ENCODE assay signal across 1 fruit fly cellular context in genomic region chrX:10857376-10857775, dm6.
TF ChIP-seq lines count a peak whose summit lies in the region.

Gene sofe (minus strand): TSS chrX:10857413.
Gene CG2186 (plus strand): TSS chrX:10857655.

TF ChIP-seq in whole organism, embryonic, 481 proteins besides CTCF, POLR2A, EP300 and RAD21 (continued from another document and continues in another):
- TF ChIP-seq Neu2 (GFP tag; optimal IDR thresholded peaks at IDR 0.05; lab: Kevin White, UChicago; ENCODE audit: borderline replicate concordance) (no peak), HLH54F (GFP tag; optimal IDR thresholded peaks at IDR 0.05; lab: Kevin White, UChicago) (peak; percentile 54), Awh (GFP tag; IDR thresholded peaks at IDR 0.05; lab: Robert Waterston, UW) (no peak), CG13287 (GFP tag; IDR thresholded peaks at IDR 0.05; lab: Robert Waterston, UW; ENCODE audit: partially characterized antibody) (peak; percentile 91), Dbx (GFP tag; IDR thresholded peaks at IDR 0.05; lab: Robert Waterston, UW) (peak; percentile 57; the same call in 1 of the 3 replicates), sc (optimal IDR thresholded peaks at IDR 0.05; lab: Kevin White, UChicago) (no peak), sc (GFP tag; optimal IDR thresholded peaks at IDR 0.05; lab: Kevin White, UChicago) (no peak), CG12942 (GFP tag; optimal IDR thresholded peaks at IDR 0.05; lab: Kevin White, UChicago) (peak; percentile 53), Dek (tag; optimal IDR thresholded peaks at IDR 0.05; lab: Kevin White, UChicago) (no peak), trh (GFP tag; optimal IDR thresholded peaks at IDR 0.05; lab: Kevin White, UChicago) (no peak), Hey (tag; optimal IDR thresholded peaks at IDR 0.05; lab: Kevin White, UChicago) (no peak), jing (GFP tag; optimal IDR thresholded peaks at IDR 0.05; lab: Kevin White, UChicago) (no peak), btn (GFP tag; optimal IDR thresholded peaks at IDR 0.05; lab: Kevin White, UChicago) (no peak), sima (GFP tag; optimal IDR thresholded peaks at IDR 0.05; lab: Kevin White, UChicago) (no peak), onecut (GFP tag; IDR thresholded peaks at IDR 0.05; lab: Robert Waterston, UW) (no peak), pan (optimal IDR thresholded peaks at IDR 0.05; lab: Kevin White, UChicago) (no peak), pan (GFP tag; optimal IDR thresholded peaks at IDR 0.05 in 1 of 2, IDR thresholded peaks at IDR 0.05 in 1 of 2) (peak in 1 of 2 experiments; percentile 50), Bdp1 (GFP tag; optimal IDR thresholded peaks at IDR 0.05; lab: Kevin White, UChicago) (peak; percentile 29), CG15011 (GFP tag; optimal IDR thresholded peaks at IDR 0.05; lab: Kevin White, UChicago) (no peak), CG3838 (GFP tag; optimal IDR thresholded peaks at IDR 0.05; lab: Kevin White, UChicago) (no peak), CG3065 (GFP tag; optimal IDR thresholded peaks at IDR 0.05; lab: Kevin White, UChicago) (no peak), fd64A (GFP tag; optimal IDR thresholded peaks at IDR 0.05; lab: Kevin White, UChicago) (no peak), CG11504 (tag; optimal IDR thresholded peaks at IDR 0.05; lab: Kevin White, UChicago) (peak; percentile 86), Blimp-1 (GFP tag; optimal IDR thresholded peaks at IDR 0.05; lab: Kevin White, UChicago) (no peak), tna (GFP tag; IDR thresholded peaks at IDR 0.05; lab: Robert Waterston, UW; ENCODE audit: partially characterized antibody) (peak; percentile 70), CG2129 (GFP tag; IDR thresholded peaks at IDR 0.05; lab: Robert Waterston, UW; ENCODE audit: partially characterized antibody) (peak; percentile 84), Hsf (GFP tag; optimal IDR thresholded peaks at IDR 0.05; lab: Kevin White, UChicago) (peak; percentile 56), BtbVII (GFP tag; optimal IDR thresholded peaks at IDR 0.05; lab: Kevin White, UChicago) (no peak), wek (GFP tag; optimal IDR thresholded peaks at IDR 0.05; lab: Kevin White, UChicago) (no peak), pros (GFP tag; optimal IDR thresholded peaks at IDR 0.05; lab: Kevin White, UChicago) (no peak), D19B (GFP tag; optimal IDR thresholded peaks at IDR 0.05; lab: Kevin White, UChicago) (no peak), tx (GFP tag; optimal IDR thresholded peaks at IDR 0.05; lab: Kevin White, UChicago) (peak; percentile 14), CG14050 (GFP tag; IDR thresholded peaks at IDR 0.05; lab: Robert Waterston, UW) (no peak), gro (GFP tag; optimal IDR thresholded peaks at IDR 0.05; lab: Kevin White, UChicago) (peak; percentile 46), CG5953 (GFP tag; IDR thresholded peaks at IDR 0.05; lab: Robert Waterston, UW) (no peak), fu2 (GFP tag; optimal IDR thresholded peaks at IDR 0.05; lab: Kevin White, UChicago) (peak; percentile 28), Hr78 (GFP tag; optimal IDR thresholded peaks at IDR 0.05; lab: Kevin White, UChicago) (no peak), CG6254 (GFP tag; optimal IDR thresholded peaks at IDR 0.05; lab: Kevin White, UChicago) (no peak), CG6683 (GFP tag; optimal IDR thresholded peaks at IDR 0.05; lab: Kevin White, UChicago) (no peak), CG12219 (GFP tag; optimal IDR thresholded peaks at IDR 0.05; lab: Kevin White, UChicago) (no peak), CG9437 (GFP tag; optimal IDR thresholded peaks at IDR 0.05; lab: Kevin White, UChicago) (no peak), CG33557 (GFP tag; optimal IDR thresholded peaks at IDR 0.05; lab: Kevin White, UChicago) (no peak), CG12071 (GFP tag; optimal IDR thresholded peaks at IDR 0.05; lab: Kevin White, UChicago) (no peak), br (optimal IDR thresholded peaks at IDR 0.05; lab: Kevin White, UChicago) (no peak), tup (GFP tag; optimal IDR thresholded peaks at IDR 0.05; lab: Kevin White, UChicago) (no peak), CG3847 (GFP tag; IDR thresholded peaks at IDR 0.05; lab: Robert Waterston, UW) (peak; percentile 77), CG1024 (GFP tag; IDR thresholded peaks at IDR 0.05; lab: Robert Waterston, UW) (no peak), Six4 (GFP tag; optimal IDR thresholded peaks at IDR 0.05; lab: Kevin White, UChicago) (no peak), CG10959 (GFP tag; IDR thresholded peaks at IDR 0.05; lab: Robert Waterston, UW) (no peak), Hr3 (GFP tag; optimal IDR thresholded peaks at IDR 0.05; lab: Kevin White, UChicago) (peak; percentile 43), her (GFP tag; optimal IDR thresholded peaks at IDR 0.05; lab: Kevin White, UChicago) (no peak), sens (GFP tag; lab: Kevin White, UChicago) (peak; percentile 92), kni (GFP tag; optimal IDR thresholded peaks at IDR 0.05; lab: Kevin White, UChicago) (peak; percentile 2), B-H2 (GFP tag; optimal IDR thresholded peaks at IDR 0.05; lab: Kevin White, UChicago) (peak; percentile 8), Elba2 (GFP tag; optimal IDR thresholded peaks at IDR 0.05; lab: Kevin White, UChicago) (peak; percentile 79), H2.0 (GFP tag; IDR thresholded peaks at IDR 0.05; lab: Robert Waterston, UW) (0 out of 2 replicates have a peak, but pooled peaks have one; percentile 45), mam (GFP tag; optimal IDR thresholded peaks at IDR 0.05; lab: Kevin White, UChicago) (peak; percentile 75), Oaz (GFP tag; IDR thresholded peaks at IDR 0.05; lab: Robert Waterston, UW) (no peak), Dip3 (GFP tag; optimal IDR thresholded peaks at IDR 0.05; lab: Kevin White, UChicago) (peak; percentile 44), Hand (GFP tag; optimal IDR thresholded peaks at IDR 0.05; lab: Kevin White, UChicago) (no peak), pb (GFP tag; optimal IDR thresholded peaks at IDR 0.05; lab: Kevin White, UChicago) (no peak), Xbp1 (GFP tag; optimal IDR thresholded peaks at IDR 0.05; lab: Kevin White, UChicago) (peak; percentile 66), CG6689 (GFP tag; IDR thresholded peaks at IDR 0.05; lab: Robert Waterston, UW) (peak; percentile 27; the same call in 1 of the 2 replicates), CG32532 (GFP tag; IDR thresholded peaks at IDR 0.05; lab: Robert Waterston, UW) (peak; percentile 56), CG1603 (tag; optimal IDR thresholded peaks at IDR 0.05; lab: Kevin White, UChicago) (peak; percentile 86), run (tag; optimal IDR thresholded peaks at IDR 0.05; lab: Kevin White, UChicago) (no peak), dysf (GFP tag; IDR thresholded peaks at IDR 0.05; lab: Robert Waterston, UW) (no peak), PHDP (tag; optimal IDR thresholded peaks at IDR 0.05; lab: Kevin White, UChicago) (peak; percentile 55), gsb (GFP tag; IDR thresholded peaks at IDR 0.05; lab: Robert Waterston, UW) (no peak), row (GFP tag; IDR thresholded peaks at IDR 0.05; lab: Robert Waterston, UW) (peak; percentile 71), disco-r (GFP tag; optimal IDR thresholded peaks at IDR 0.05; lab: Kevin White, UChicago) (no peak), Atf-2 (GFP tag; optimal IDR thresholded peaks at IDR 0.05; lab: Kevin White, UChicago) (peak; percentile 33), CkIIα-i1 (GFP tag; IDR thresholded peaks at IDR 0.05; lab: Robert Waterston, UW) (no peak), wdn (GFP tag; IDR thresholded peaks at IDR 0.05; lab: Robert Waterston, UW) (no peak), CG6791 (GFP tag; IDR thresholded peaks at IDR 0.05; lab: Robert Waterston, UW; ENCODE audit: partially characterized antibody) (peak; percentile 67), Deaf1 (tag; optimal IDR thresholded peaks at IDR 0.05; lab: Kevin White, UChicago) (peak; percentile 51), bowl (GFP tag; IDR thresholded peaks at IDR 0.05; lab: Robert Waterston, UW) (no peak), CG14667 (GFP tag; IDR thresholded peaks at IDR 0.05; lab: Robert Waterston, UW) (no peak), CG2116 (GFP tag; optimal IDR thresholded peaks at IDR 0.05; lab: Kevin White, UChicago) (peak; percentile 93), CG34224 (GFP tag; IDR thresholded peaks at IDR 0.05; lab: Robert Waterston, UW; ENCODE audit: partially characterized antibody) (peak; percentile 70), crp (GFP tag; optimal IDR thresholded peaks at IDR 0.05; lab: Kevin White, UChicago) (peak in 1 of 2 experiments; percentile 6), Pdp1 (GFP tag; optimal IDR thresholded peaks at IDR 0.05; lab: Kevin White, UChicago) (peak; percentile 6 to 46), YL-1 (GFP tag; optimal IDR thresholded peaks at IDR 0.05; lab: Kevin White, UChicago) (no peak), Trl (optimal IDR thresholded peaks at IDR 0.05; lab: Kevin White, UChicago) (no peak), Trl (GFP tag; optimal IDR thresholded peaks at IDR 0.05; lab: Kevin White, UChicago) (peak; percentile 60), CG3995 (GFP tag; optimal IDR thresholded peaks at IDR 0.05; lab: Kevin White, UChicago) (peak; percentile 19), fd3F (GFP tag; optimal IDR thresholded peaks at IDR 0.05; lab: Kevin White, UChicago) (no peak), Camta (GFP tag; optimal IDR thresholded peaks at IDR 0.05; lab: Kevin White, UChicago) (peak; percentile 43), CG31365 (tag; optimal IDR thresholded peaks at IDR 0.05; lab: Kevin White, UChicago) (no peak), CG15269 (tag; optimal IDR thresholded peaks at IDR 0.05; lab: Kevin White, UChicago) (no peak), shn (GFP tag; optimal IDR thresholded peaks at IDR 0.05; lab: Kevin White, UChicago) (peak; percentile 42), repo (GFP tag; optimal IDR thresholded peaks at IDR 0.05; lab: Kevin White, UChicago) (no peak), mld (GFP tag; IDR thresholded peaks at IDR 0.05; lab: Robert Waterston, UW; ENCODE audit: partially characterized antibody) (peak; percentile 15; the same call in 1 of the 3 replicates), vnd (GFP tag; IDR thresholded peaks at IDR 0.05; lab: Robert Waterston, UW; ENCODE audit: partially characterized antibody) (peak; percentile 81), Sox102F (GFP tag; optimal IDR thresholded peaks at IDR 0.05; lab: Kevin White, UChicago) (no peak), CG13775 (GFP tag; optimal IDR thresholded peaks at IDR 0.05; lab: Kevin White, UChicago) (peak; percentile 57), CG15601 (tag; optimal IDR thresholded peaks at IDR 0.05; lab: Kevin White, UChicago) (peak; percentile 45), CG9876 (GFP tag; optimal IDR thresholded peaks at IDR 0.05; lab: Kevin White, UChicago) (no peak), Ptx1 (GFP tag; IDR thresholded peaks at IDR 0.05; lab: Robert Waterston, UW) (peak; percentile 68), CG15073 (GFP tag; optimal IDR thresholded peaks at IDR 0.05; lab: Kevin White, UChicago) (no peak), CG13296 (GFP tag; optimal IDR thresholded peaks at IDR 0.05; lab: Kevin White, UChicago) (no peak), CG9932 (GFP tag; IDR thresholded peaks at IDR 0.05; lab: Robert Waterston, UW) (peak; percentile 80), nmo (GFP tag; optimal IDR thresholded peaks at IDR 0.05; lab: Kevin White, UChicago) (peak; percentile 62), CG17359 (tag; optimal IDR thresholded peaks at IDR 0.05; lab: Kevin White, UChicago) (peak; percentile 28), bsh (GFP tag; optimal IDR thresholded peaks at IDR 0.05; lab: Kevin White, UChicago) (peak in 1 of 2 experiments; percentile 57), CG11695 (GFP tag; IDR thresholded peaks at IDR 0.05; lab: Robert Waterston, UW) (no peak), ssp (GFP tag; IDR thresholded peaks at IDR 0.05; lab: Robert Waterston, UW) (peak; percentile 38; the same call in 1 of the 2 replicates), ttk (GFP tag; IDR thresholded peaks at IDR 0.05; lab: Robert Waterston, UW) (peak; percentile 38; the same call in 1 of the 2 replicates), maf-S (GFP tag; optimal IDR thresholded peaks at IDR 0.05; lab: Kevin White, UChicago) (no peak), pita (GFP tag; optimal IDR thresholded peaks at IDR 0.05; lab: Kevin White, UChicago) (no peak), CG16863 (GFP tag; optimal IDR thresholded peaks at IDR 0.05; lab: Kevin White, UChicago) (peak; percentile 50), CG6765 (GFP tag; optimal IDR thresholded peaks at IDR 0.05; lab: Kevin White, UChicago) (no peak), Drgx (GFP tag; IDR thresholded peaks at IDR 0.05; lab: Robert Waterston, UW) (0 out of 2 replicates have a peak, but pooled peaks have one; percentile 19), CG7786 (GFP tag; optimal IDR thresholded peaks at IDR 0.05; lab: Kevin White, UChicago) (peak; percentile 67), Mes4 (GFP tag; optimal IDR thresholded peaks at IDR 0.05; lab: Kevin White, UChicago) (peak; percentile 47), CG10209 (GFP tag; optimal IDR thresholded peaks at IDR 0.05; lab: Kevin White, UChicago) (peak; percentile 43), dmrt11E (tag; optimal IDR thresholded peaks at IDR 0.05; lab: Kevin White, UChicago) (peak; percentile 52), gem (tag; optimal IDR thresholded peaks at IDR 0.05; lab: Kevin White, UChicago) (no peak), HLH3B (GFP tag; IDR thresholded peaks at IDR 0.05; lab: Robert Waterston, UW) (0 out of 2 replicates have a peak, but pooled peaks have one; percentile 26), CG8089 (GFP tag; optimal IDR thresholded peaks at IDR 0.05; lab: Kevin White, UChicago) (peak; percentile 5), scrt (GFP tag; optimal IDR thresholded peaks at IDR 0.05; lab: Kevin White, UChicago) (no peak), croc (GFP tag; conservative IDR thresholded peaks at IDR 0.05; lab: Robert Waterston, UW) (no peak), phol (tag; optimal IDR thresholded peaks at IDR 0.05; lab: Kevin White, UChicago) (peak; percentile 77), H15 (GFP tag; IDR thresholded peaks at IDR 0.05; lab: Robert Waterston, UW) (no peak), Lhr (GFP tag; optimal IDR thresholded peaks at IDR 0.05; lab: Kevin White, UChicago) (peak; percentile 58), CG13624 (GFP tag; optimal IDR thresholded peaks at IDR 0.05; lab: Kevin White, UChicago) (peak; percentile 36), CG4617 (GFP tag; optimal IDR thresholded peaks at IDR 0.05; lab: Kevin White, UChicago; ENCODE audit: borderline replicate concordance) (peak; percentile 27), CG17385 (GFP tag; optimal IDR thresholded peaks at IDR 0.05; lab: Kevin White, UChicago) (no peak), CG34422 (GFP tag; IDR thresholded peaks at IDR 0.05; lab: Robert Waterston, UW) (no peak), hb (GFP tag; IDR thresholded peaks at IDR 0.05; lab: Robert Waterston, UW; ENCODE audit: partially characterized antibody) (peak; percentile 76), CG7372 (GFP tag; IDR thresholded peaks at IDR 0.05; lab: Robert Waterston, UW) (0 out of 2 replicates have a peak, but pooled peaks have one; percentile 14), Bgb (GFP tag; IDR thresholded peaks at IDR 0.05; lab: Robert Waterston, UW; ENCODE audit: partially characterized antibody) (peak; percentile 81)
